Fruit fly (Drosophila melanogaster): ENCODE data around the gene CG9988.
A peak's percentile ranks its signal among the peaks of the same experiment; 100 is the strongest.

Gene CG9988

DNA sequence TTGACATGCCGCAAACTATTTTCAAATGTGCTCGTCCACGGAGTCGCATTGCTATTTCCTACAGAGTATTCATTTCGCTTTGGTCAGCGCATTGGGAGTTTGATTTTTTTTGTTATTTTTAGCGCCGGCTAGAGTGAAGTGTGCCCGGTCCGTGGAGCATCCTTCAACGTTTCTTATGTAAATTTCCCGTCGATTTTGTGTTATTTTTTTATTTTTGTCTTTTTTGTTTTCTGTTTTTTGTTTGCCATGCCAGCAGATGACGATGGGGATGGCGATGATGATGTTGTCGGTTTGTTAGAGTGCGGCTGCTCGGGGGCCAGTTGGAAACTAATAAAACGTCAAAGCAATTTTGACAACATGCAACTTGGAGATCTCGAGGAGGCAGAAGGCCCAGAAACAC, 5.3 kb upstream of the CG9988 start:
- TF ChIP-seq CG11617 (GFP tag; optimal IDR thresholded peaks at IDR 0.05) = no peak
- no peak for TF ChIP-seq Crg-1 (GFP tag; optimal IDR thresholded peaks at IDR 0.05)
- TF ChIP-seq CG5204 (GFP tag; optimal IDR thresholded peaks at IDR 0.05) = no peak
- TF ChIP-seq CG33017 (tag; optimal IDR thresholded peaks at IDR 0.05) = no peak
- TF ChIP-seq Clk (GFP tag; optimal IDR thresholded peaks at IDR 0.05) = no peak
- TF ChIP-seq pad (GFP tag; optimal IDR thresholded peaks at IDR 0.05) = no peak
- no peak for TF ChIP-seq cic (GFP tag; optimal IDR thresholded peaks at IDR 0.05)
- TF ChIP-seq cnc (optimal IDR thresholded peaks at IDR 0.05) = no peak

DNA sequence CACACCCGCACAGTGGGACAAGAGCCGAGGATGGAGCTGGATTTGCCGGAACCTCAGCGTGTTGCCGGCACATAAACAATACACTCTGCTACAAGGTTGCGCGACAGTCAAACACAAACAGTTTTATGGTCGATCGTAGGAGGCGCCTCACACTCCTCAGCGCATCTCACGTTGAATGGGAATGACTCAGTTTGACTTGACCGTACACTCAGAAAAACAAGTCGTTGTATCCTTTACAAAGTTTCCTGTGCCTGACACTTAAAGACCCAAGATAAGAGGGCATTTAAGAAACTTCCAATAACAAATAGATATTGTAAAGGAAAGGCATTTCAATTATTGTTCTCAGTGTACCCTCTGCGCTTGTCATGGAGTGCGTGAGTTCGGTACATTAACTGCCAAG, 4.5 kb upstream of the CG9988 start:
- no peak for TF ChIP-seq cic (GFP tag; optimal IDR thresholded peaks at IDR 0.05)
- no peak for TF ChIP-seq Crg-1 (GFP tag; optimal IDR thresholded peaks at IDR 0.05)
- TF ChIP-seq CG7045 (GFP tag; optimal IDR thresholded peaks at IDR 0.05) = no peak
- no peak for TF ChIP-seq bab1 (GFP tag; optimal IDR thresholded peaks at IDR 0.05)
- no peak for TF ChIP-seq ovo (GFP tag; optimal IDR thresholded peaks at IDR 0.05)
- no peak for TF ChIP-seq Clk (GFP tag; optimal IDR thresholded peaks at IDR 0.05)
- TF ChIP-seq cnc (optimal IDR thresholded peaks at IDR 0.05) = no peak
- no peak for TF ChIP-seq pad (GFP tag; optimal IDR thresholded peaks at IDR 0.05)
- TF ChIP-seq CG1620 (GFP tag; optimal IDR thresholded peaks at IDR 0.05) = no peak
- TF ChIP-seq Hr96 (GFP tag; optimal IDR thresholded peaks at IDR 0.05) = no peak
- no peak for TF ChIP-seq toe (GFP tag; optimal IDR thresholded peaks at IDR 0.05)
- TF ChIP-seq CG7101 (tag; optimal IDR thresholded peaks at IDR 0.05) = no peak

DNA sequence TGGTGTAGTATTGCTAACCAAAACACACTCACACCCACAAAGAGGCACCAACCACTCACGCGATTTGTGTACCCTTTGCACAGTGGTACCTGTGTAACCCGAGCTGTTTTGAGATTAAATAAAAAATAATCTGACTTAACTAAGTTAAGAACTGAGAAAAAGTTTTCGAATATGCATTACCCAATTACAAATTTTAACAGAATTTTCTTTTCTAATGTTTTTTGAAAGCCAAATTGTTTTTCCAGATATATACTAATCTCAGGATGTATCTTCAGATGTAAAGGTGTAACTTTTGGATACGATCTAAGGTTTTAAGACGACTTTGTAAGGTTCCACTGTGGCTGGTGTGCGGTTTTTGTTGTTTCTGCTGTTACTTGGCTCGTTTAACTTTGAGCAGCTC, 2.5 kb upstream of the CG9988 start:
- TF ChIP-seq tj (GFP tag; optimal IDR thresholded peaks at IDR 0.05) (peak; percentile 12), Mnt (GFP tag; optimal IDR thresholded peaks at IDR 0.05) (no peak), CG5204 (GFP tag; optimal IDR thresholded peaks at IDR 0.05) (no peak), CG33017 (tag; optimal IDR thresholded peaks at IDR 0.05) (peak; percentile 10), kay (GFP tag; ENCODE audit: borderline replicate concordance) (no peak), CG12768 (GFP tag; optimal IDR thresholded peaks at IDR 0.05) (no peak), CG7045 (GFP tag; optimal IDR thresholded peaks at IDR 0.05) (no peak), Hr96 (GFP tag; optimal IDR thresholded peaks at IDR 0.05) (no peak), CG14711 (tag; optimal IDR thresholded peaks at IDR 0.05) (peak; percentile 18), CG7101 (tag; optimal IDR thresholded peaks at IDR 0.05) (peak; percentile 32), bab1 (GFP tag; optimal IDR thresholded peaks at IDR 0.05) (peak; percentile 75)

DNA sequence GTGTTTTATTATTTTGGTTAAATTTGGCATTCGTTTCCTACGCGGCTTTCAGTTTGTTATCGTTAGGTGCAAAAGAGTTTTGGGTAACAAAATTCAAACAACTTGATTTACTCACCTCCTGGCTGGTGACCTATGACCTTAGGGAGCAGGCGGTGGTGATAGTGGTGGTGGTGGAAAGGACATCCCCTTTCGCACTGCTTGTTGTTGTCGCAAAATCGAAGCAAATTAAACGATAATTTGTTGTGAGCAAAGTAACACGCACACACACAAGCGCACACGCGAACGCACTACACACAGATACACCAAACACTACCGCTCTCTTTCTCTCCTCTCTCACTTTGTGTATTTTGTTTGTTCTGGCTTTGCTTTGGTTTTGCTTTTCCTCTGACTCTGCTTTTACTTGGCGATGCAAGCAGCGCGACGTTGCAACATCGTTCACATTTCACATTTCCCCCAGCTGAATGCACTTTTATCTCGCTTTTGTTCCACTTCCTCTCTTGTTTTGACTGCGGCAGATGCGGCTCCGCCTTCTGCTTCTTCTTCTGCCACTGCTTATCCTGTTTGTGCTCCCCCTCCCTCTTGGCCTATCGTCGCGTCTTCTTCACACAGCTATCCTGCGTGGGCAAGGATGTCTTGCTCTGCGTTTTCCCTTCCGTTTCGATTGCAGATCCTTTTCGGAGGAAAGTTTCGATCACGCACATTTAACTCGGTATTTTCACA, 1.8 kb upstream of the CG9988 start:
- TF ChIP-seq tj (GFP tag; optimal IDR thresholded peaks at IDR 0.05) (peak; percentile 10), CG7045 (GFP tag; optimal IDR thresholded peaks at IDR 0.05) (no peak), Crg-1 (GFP tag; optimal IDR thresholded peaks at IDR 0.05) (no peak)

DNA sequence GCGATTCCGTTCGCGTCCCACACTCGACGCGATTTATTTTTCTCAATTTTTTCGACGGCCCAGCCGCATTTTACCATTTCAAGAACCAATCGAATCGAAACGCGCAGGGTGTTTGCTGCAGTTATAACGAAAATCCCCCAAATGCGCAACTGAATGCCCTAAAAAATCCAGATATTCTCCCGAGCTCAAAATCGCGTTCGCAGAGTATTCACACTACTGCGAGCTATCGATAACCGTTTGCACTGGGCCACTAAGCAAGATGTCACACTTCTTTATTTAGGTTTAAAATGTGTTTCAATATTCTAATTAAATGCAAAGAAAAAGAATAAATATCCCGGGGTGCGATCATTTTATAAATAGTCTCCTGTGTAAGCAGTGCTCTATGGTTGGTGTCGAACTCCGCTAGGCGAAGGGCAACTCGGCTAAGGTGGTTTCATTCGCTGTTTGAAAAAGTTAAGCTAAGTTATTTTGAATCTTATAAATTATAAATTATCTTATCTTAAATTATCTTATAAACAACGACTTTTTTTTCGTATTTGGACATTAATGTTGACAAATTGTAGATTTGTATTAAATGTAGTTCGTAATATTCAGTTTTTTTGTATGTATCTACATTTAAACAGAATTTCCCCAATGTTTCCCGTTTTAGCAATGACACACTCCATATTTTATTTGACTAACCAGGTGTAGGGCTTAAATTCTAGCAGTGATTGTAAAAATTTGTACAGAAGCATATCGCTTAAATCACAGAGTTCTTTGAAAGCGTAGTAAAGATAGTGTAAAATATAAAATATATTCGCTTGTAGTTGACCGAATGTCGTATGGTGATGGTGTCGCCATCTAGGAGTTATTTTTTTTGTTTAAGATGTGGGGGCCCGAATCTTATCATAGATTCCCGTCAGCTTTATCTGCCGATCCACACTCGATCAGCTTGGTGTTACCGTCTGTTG, 955 bp upstream of the CG9988 start, which contains the start of gene CG10011:
Gene CG10011 (minus strand): TSS at position 119 of the 950 bp plus-strand sequence.
- TF ChIP-seq tj (GFP tag; optimal IDR thresholded peaks at IDR 0.05) (no peak), CG1620 (GFP tag; optimal IDR thresholded peaks at IDR 0.05) (no peak), ovo (GFP tag; optimal IDR thresholded peaks at IDR 0.05) (no peak), CG33017 (tag; optimal IDR thresholded peaks at IDR 0.05) (no peak), kay (GFP tag; ENCODE audit: borderline replicate concordance) (no peak)

DNA sequence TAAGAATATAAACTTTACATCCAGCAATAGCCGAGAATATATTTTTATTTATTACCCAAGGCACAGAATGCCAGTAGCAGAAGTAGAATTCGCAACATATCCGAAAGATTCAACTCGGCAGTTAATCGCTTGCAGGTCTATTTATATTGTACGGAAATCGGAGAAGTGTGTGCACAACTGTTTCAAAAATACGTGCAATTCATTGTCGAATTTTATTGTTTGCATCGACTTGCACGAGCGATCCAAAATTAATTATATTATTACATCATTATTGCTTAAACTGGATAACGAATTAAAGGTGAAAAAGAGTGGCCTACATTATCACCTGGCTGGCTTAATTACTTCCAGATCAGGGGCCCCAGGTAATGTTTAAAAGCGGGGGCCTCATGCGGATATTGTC, 6.6 kb downstream of the CG9988 start, which contains the start of gene CG14062:
Gene CG14062 (minus strand): TSS at position 101 of the 400 bp plus-strand sequence.
- no peak for TF ChIP-seq CG12768 (GFP tag; optimal IDR thresholded peaks at IDR 0.05)

DNA sequence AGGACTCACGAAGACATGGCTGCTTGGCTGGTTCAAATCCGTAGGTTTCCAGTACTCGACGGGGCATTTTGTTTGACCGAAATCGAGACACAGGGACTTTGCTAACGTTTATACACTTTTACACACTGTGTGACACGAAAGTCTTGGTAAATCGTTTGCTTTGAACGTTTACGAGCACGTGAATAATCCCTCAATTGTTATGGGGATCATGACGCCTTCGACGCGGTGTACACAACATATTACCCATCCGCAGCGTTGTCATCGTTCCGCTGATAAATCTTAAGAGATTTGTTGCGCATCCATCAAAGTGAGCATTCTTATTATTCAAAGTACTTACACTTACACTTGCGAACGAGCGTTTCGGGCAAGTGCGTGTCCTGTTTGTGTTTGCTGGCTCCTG, 14.2 kb downstream of the CG9988 start, which contains the start of gene CG31050:
Gene CG31050 (minus strand): TSS at position 101 of the 400 bp plus-strand sequence.
- TF ChIP-seq Mnt (GFP tag; optimal IDR thresholded peaks at IDR 0.05) (no peak), cnc (optimal IDR thresholded peaks at IDR 0.05) (no peak), CG12768 (GFP tag; optimal IDR thresholded peaks at IDR 0.05) (no peak), tj (GFP tag; optimal IDR thresholded peaks at IDR 0.05) (no peak), toe (GFP tag; optimal IDR thresholded peaks at IDR 0.05) (no peak), CG33017 (tag; optimal IDR thresholded peaks at IDR 0.05) (no peak)

All from whole organism, adult.